Fruit fly (Drosophila melanogaster): ENCODE measurements around the gene Phlpp.
A peak's percentile ranks its signal among the peaks of the same experiment; 100 is the strongest.

The Phlpp gene

DNA sequence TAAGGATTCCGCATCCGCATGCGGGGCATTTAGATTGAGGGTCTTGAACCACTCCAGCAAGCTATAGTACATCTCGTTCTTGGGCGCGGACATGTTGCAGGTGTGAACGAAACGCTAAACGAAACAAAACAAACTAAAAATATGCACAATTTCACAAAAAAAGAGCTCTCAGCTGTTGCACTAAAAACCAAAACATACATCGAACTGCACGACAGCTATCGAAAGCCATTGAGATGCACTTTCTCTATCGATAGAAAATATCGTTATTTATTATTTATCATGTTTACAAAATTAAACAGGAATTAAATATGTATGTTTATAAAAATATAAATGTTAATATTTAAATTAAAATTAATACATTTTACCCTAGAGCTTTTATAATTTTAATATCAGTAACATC is 25.6 kb upstream of the Phlpp start, which contains the start of gene hook:
Gene hook (minus strand): TSS at position 211 of the 400 bp plus-strand sequence.
- TF ChIP-seq Abd-B (GFP tag; optimal IDR thresholded peaks at IDR 0.05) (no peak), sage (GFP tag; optimal IDR thresholded peaks at IDR 0.05) (peak; percentile 23), Jra (GFP tag; optimal IDR thresholded peaks at IDR 0.05) (no peak), Myc (optimal IDR thresholded peaks at IDR 0.05) (no peak)

DNA sequence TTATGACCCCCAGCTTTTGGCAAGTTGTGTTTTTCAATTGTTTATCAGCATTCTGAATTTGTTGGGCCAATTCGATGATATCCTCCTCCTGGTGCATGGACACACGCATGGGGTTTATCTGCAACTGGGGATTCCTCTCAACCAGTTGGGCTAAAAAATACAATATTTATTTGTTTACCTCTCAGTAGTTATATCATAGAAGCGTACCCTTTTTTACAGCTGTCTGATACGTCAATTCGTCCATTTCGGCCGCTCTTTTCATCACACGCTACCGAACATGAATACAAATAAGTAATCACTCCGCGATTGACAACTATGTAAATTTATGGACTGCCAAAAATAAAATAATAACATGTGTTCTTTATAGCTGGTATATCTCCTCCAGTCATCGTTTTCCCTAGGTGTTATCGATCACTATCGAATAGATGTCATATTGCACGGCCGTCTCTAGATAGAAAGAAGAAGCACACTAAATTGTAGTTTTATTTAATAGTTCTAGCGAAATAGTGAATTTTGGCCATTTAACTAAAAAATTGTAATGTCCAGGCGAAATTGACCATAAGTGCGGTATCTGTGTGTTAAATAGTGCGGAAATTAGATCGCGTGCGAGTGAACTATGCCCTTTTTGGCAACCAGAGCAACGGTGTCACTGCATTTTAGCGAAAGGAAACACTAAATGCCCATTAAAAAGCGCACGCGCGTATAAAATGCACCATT is 24.6 kb upstream of the Phlpp start, which contains the start of the genes mib2 and CG31800:
Gene mib2 (plus strand): TSS at position 232 of the 717 bp plus-strand sequence.
Gene CG31800 (minus strand): TSS at position 364 of the 717 bp plus-strand sequence.
- TF ChIP-seq jim (GFP tag; optimal IDR thresholded peaks at IDR 0.05) (no peak), GATAd (GFP tag; optimal IDR thresholded peaks at IDR 0.05) (no peak), fru (GFP tag; optimal IDR thresholded peaks at IDR 0.05) (no peak), CG9705 (GFP tag; optimal IDR thresholded peaks at IDR 0.05) (no peak), Hnf4 (GFP tag; optimal IDR thresholded peaks at IDR 0.05) (no peak), Myc (optimal IDR thresholded peaks at IDR 0.05) (no peak), dmrt93B (GFP tag; optimal IDR thresholded peaks at IDR 0.05) (no peak), Dif (GFP tag; optimal IDR thresholded peaks at IDR 0.05; ENCODE audit: partially characterized antibody) (no peak), CG32264 (GFP tag; optimal IDR thresholded peaks at IDR 0.05) (no peak), Mio (GFP tag; optimal IDR thresholded peaks at IDR 0.05) (no peak), Jra (GFP tag; optimal IDR thresholded peaks at IDR 0.05) (peak; percentile 10), Vsx2 (GFP tag; optimal IDR thresholded peaks at IDR 0.05; ENCODE audit: partially characterized antibody) (no peak), Abd-B (GFP tag; optimal IDR thresholded peaks at IDR 0.05) (no peak), pan (optimal IDR thresholded peaks at IDR 0.05) (no peak), usp (GFP tag; optimal IDR thresholded peaks at IDR 0.05) (no peak), Rel (GFP tag; optimal IDR thresholded peaks at IDR 0.05) (no peak), Rel (tag; optimal IDR thresholded peaks at IDR 0.05) (peak; percentile 25), Hr83 (GFP tag; optimal IDR thresholded peaks at IDR 0.05; ENCODE audit: poor library complexity, severe bottlenecking) (peak; percentile 26), Hr78 (GFP tag; optimal IDR thresholded peaks at IDR 0.05) (no peak), N (GFP tag; optimal IDR thresholded peaks at IDR 0.05) (no peak), OdsH (GFP tag; optimal IDR thresholded peaks at IDR 0.05) (no peak), brk (GFP tag; optimal IDR thresholded peaks at IDR 0.05) (no peak), psq (GFP tag; optimal IDR thresholded peaks at IDR 0.05) (no peak), lola (GFP tag; optimal IDR thresholded peaks at IDR 0.05) (no peak), sage (GFP tag; optimal IDR thresholded peaks at IDR 0.05) (no peak), sv (GFP tag; optimal IDR thresholded peaks at IDR 0.05) (no peak), h (GFP tag; optimal IDR thresholded peaks at IDR 0.05) (peak; percentile 19), dsf (GFP tag; optimal IDR thresholded peaks at IDR 0.05; ENCODE audit: borderline replicate concordance) (no peak), Sp1 (GFP tag; optimal IDR thresholded peaks at IDR 0.05) (no peak), tai (GFP tag; optimal IDR thresholded peaks at IDR 0.05) (no peak), dl (GFP tag; optimal IDR thresholded peaks at IDR 0.05; ENCODE audit: insufficient read depth in 1 of 2, partially characterized antibody in 2 of 2) (no peak), CrebA (GFP tag; optimal IDR thresholded peaks at IDR 0.05; ENCODE audit: borderline replicate concordance) (no peak), br (GFP tag; optimal IDR thresholded peaks at IDR 0.05) (no peak), rgr (GFP tag; optimal IDR thresholded peaks at IDR 0.05) (peak; percentile 18), ey (GFP tag; optimal IDR thresholded peaks at IDR 0.05) (no peak), foxo (GFP tag; optimal IDR thresholded peaks at IDR 0.05) (peak in 1 of 2 experiments; percentile 23), woc (GFP tag; optimal IDR thresholded peaks at IDR 0.05) (no peak), Dfd (GFP tag; optimal IDR thresholded peaks at IDR 0.05) (no peak), HLH106 (tag; optimal IDR thresholded peaks at IDR 0.05) (peak; percentile 6)

DNA sequence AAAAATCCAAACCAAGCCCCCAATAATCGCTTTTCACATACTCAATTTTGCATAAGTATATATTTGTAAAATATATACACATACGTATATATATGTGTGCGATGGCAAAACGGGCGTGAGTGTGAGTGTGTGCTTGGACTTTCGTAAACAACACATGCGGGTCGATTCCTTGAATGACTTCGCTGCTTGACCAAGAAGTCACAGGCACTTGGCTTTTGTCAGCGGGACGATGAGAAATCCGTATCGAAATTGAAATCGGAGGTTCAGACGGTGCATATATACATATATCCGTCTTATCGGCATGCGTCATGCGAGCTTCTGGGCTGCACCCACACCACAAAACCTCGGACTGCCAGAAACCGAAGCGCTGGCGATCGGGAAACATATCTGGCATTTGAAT is 23.9 kb upstream of the Phlpp start:
- TF ChIP-seq Sp1 (GFP tag; optimal IDR thresholded peaks at IDR 0.05): no peak
- no peak for TF ChIP-seq Myc (optimal IDR thresholded peaks at IDR 0.05)
- TF ChIP-seq woc (GFP tag; optimal IDR thresholded peaks at IDR 0.05): no peak
- no peak for TF ChIP-seq fru (GFP tag; optimal IDR thresholded peaks at IDR 0.05)
- TF ChIP-seq tai (GFP tag; optimal IDR thresholded peaks at IDR 0.05): no peak
- TF ChIP-seq sv (GFP tag; optimal IDR thresholded peaks at IDR 0.05): no peak
- no peak for TF ChIP-seq Hnf4 (GFP tag; optimal IDR thresholded peaks at IDR 0.05)
- no peak for TF ChIP-seq Vsx2 (GFP tag; optimal IDR thresholded peaks at IDR 0.05; ENCODE audit: partially characterized antibody)
